Fruit fly (Drosophila melanogaster) whole organism, embryonic: Measurements from ENCODE around the gene CG32147.
A peak's percentile ranks its signal among the peaks of the same experiment; 100 is the strongest.

Experiments used
- Ada2b ChIP-seq: fragments of 200-800 bp; sonication (Bioruptor generic); IDR thresholded peaks from 2 replicates; pipeline ENCODE4 v1.3.6; 2022; ENCODE audit warnings: missing biosample characterization, missing genetic modification characterization
- CG12071 ChIP-seq: fragments of 200-800 bp; sonication (Bioruptor generic); optimal IDR thresholded peaks from 3 replicates; lab custom pipeline; 2018; ENCODE audit warnings: missing biosample characterization, mild to moderate bottlenecking, missing genetic modification characterization
- CG12219 ChIP-seq: fragments of 200-800 bp; sonication (Bioruptor generic); optimal IDR thresholded peaks from 3 replicates; lab custom pipeline; 2018; ENCODE audit warnings: missing biosample characterization, mild to moderate bottlenecking, missing genetic modification characterization
- CG14014 ChIP-seq: fragments of 200-800 bp; sonication (Bioruptor generic); IDR thresholded peaks from 2 replicates; pipeline ENCODE4 v1.3.6; 2022; ENCODE audit warnings: missing biosample characterization, missing genetic modification characterization
- CG14710 ChIP-seq: fragments of 200-800 bp; sonication (Bioruptor generic); optimal IDR thresholded peaks from 3 replicates; lab custom pipeline; 2019; ENCODE audit warnings: missing biosample characterization, mild to moderate bottlenecking, missing genetic modification characterization, moderate library complexity
- CG15073 ChIP-seq: fragments of 200-800 bp; sonication (Bioruptor generic); optimal IDR thresholded peaks from 2 replicates; lab custom pipeline; 2016; ENCODE audit warnings: missing biosample characterization, missing genetic modification characterization
- CG17612 ChIP-seq: fragments of 200-800 bp; sonication (Bioruptor generic); IDR thresholded peaks from 2 replicates; pipeline ENCODE4 v1.3.6; 2022; ENCODE audit warnings: missing biosample characterization, missing genetic modification characterization
- CG30431 ChIP-seq: fragments of 200-800 bp; sonication (Bioruptor generic); optimal IDR thresholded peaks from 2 replicates; lab custom pipeline; 2017; ENCODE audit warnings: missing biosample characterization, missing genetic modification characterization
- CG4328 ChIP-seq: fragments of 200-800 bp; sonication (Bioruptor generic); optimal IDR thresholded peaks from 3 replicates; lab custom pipeline; 2017; ENCODE audit warnings: missing biosample characterization, missing genetic modification reagents, missing genetic modification characterization
- CG7839 ChIP-seq: fragments of 200-800 bp; sonication (Bioruptor generic); optimal IDR thresholded peaks from 3 replicates; lab custom pipeline; 2018; ENCODE audit warnings: missing biosample characterization, mild to moderate bottlenecking, missing genetic modification characterization, moderate library complexity
- CG8359 ChIP-seq: fragments of 200-800 bp; sonication (Bioruptor generic); optimal IDR thresholded peaks from 2 replicates; lab custom pipeline; 2017; ENCODE audit warnings: missing biosample characterization, mild to moderate bottlenecking, missing genetic modification characterization, borderline replicate concordance
- CG8944 ChIP-seq: fragments of 200-800 bp; sonication (Bioruptor generic); optimal IDR thresholded peaks from 3 replicates; lab custom pipeline; 2016; ENCODE audit warnings: missing biosample characterization, missing genetic modification characterization
- CG9609 ChIP-seq: fragments of 200-800 bp; sonication (Bioruptor generic); optimal IDR thresholded peaks from 3 replicates; lab custom pipeline; 2016; ENCODE audit warnings: missing biosample characterization, missing genetic modification characterization
- Chrac-16 ChIP-seq: fragments of 200-800 bp; sonication (Bioruptor generic); optimal IDR thresholded peaks from 3 replicates; lab custom pipeline; 2016; ENCODE audit warnings: missing biosample characterization, missing genetic modification characterization
- CoRest ChIP-seq: fragments of 200-800 bp; sonication (Bioruptor generic); optimal IDR thresholded peaks from 3 replicates; lab custom pipeline; 2018; ENCODE audit warnings: missing biosample characterization, mild to moderate bottlenecking, missing genetic modification characterization, moderate library complexity
- Dad ChIP-seq: fragments of 200-800 bp; sonication (Bioruptor generic); optimal IDR thresholded peaks from 3 replicates; lab custom pipeline; 2016; ENCODE audit warnings: missing biosample characterization, missing genetic modification characterization
- Doc3 ChIP-seq: fragments of 200-800 bp; sonication (Bioruptor generic); IDR thresholded peaks from 3 replicates; pipeline ENCODE4 v1.3.6; 2022; ENCODE audit warnings: missing biosample characterization, missing genetic modification characterization; ENCODE audit not compliant: partially characterized antibody
- MTF-1 ChIP-seq: fragments of 200-800 bp; sonication (Bioruptor generic); optimal IDR thresholded peaks from 2 replicates; lab custom pipeline; 2018; ENCODE audit warnings: missing biosample characterization, mild to moderate bottlenecking, missing genetic modification characterization, borderline replicate concordance
- Med ChIP-seq: fragments of 200-800 bp; sonication (Bioruptor generic); peaks from one replicate; lab custom pipeline; 2016; ENCODE audit warnings: missing biosample characterization, missing genetic modification characterization, mild to moderate bottlenecking, inconsistent platforms, moderate library complexity
- Nf-YC ChIP-seq: fragments of 200-800 bp; optimal IDR thresholded peaks from 3 replicates; lab custom pipeline; 2019; ENCODE audit warnings: missing biosample characterization, mild to moderate bottlenecking, missing genetic modification characterization, moderate library complexity
- Opbp ChIP-seq: fragments of 200-800 bp; sonication (Bioruptor generic); IDR thresholded peaks from 3 replicates; pipeline ENCODE4 v1.3.6; 2022; ENCODE audit warnings: missing biosample characterization, missing genetic modification characterization; ENCODE audit not compliant: partially characterized antibody
- Pdp1 ChIP-seq, 2 experiments: fragments of 200-800 bp; sonication (Bioruptor generic); optimal IDR thresholded peaks; 3 replicates each; lab custom pipeline; 2016; ENCODE audit warnings: missing biosample characterization in 2 of 2, missing genetic modification characterization in 2 of 2, mild to moderate bottlenecking in 1 of 2, moderate library complexity in 1 of 2
- Sox102F ChIP-seq: fragments of 200-800 bp; sonication (Bioruptor generic); optimal IDR thresholded peaks from 2 replicates; lab custom pipeline; 2018; ENCODE audit warnings: missing biosample characterization, mild to moderate bottlenecking, missing genetic modification characterization, moderate library complexity
- Usf ChIP-seq: fragments of 200-800 bp; sonication (Bioruptor generic); optimal IDR thresholded peaks from 2 replicates; lab custom pipeline; 2017; ENCODE audit warnings: missing genotype, missing biosample characterization, missing genetic modification characterization
- abd-A ChIP-seq: fragments of 200-800 bp; sonication (Bioruptor generic); optimal IDR thresholded peaks from 3 replicates; lab custom pipeline; 2019; ENCODE audit warnings: missing biosample characterization, mild to moderate bottlenecking, missing genetic modification characterization, moderate library complexity
- ash1 ChIP-seq: fragments of 200-800 bp; sonication (Bioruptor generic); optimal IDR thresholded peaks from 2 replicates; lab custom pipeline; 2018; ENCODE audit warnings: missing biosample characterization, mild to moderate bottlenecking, missing genetic modification characterization
- bcd ChIP-seq: fragments of 200-800 bp; sonication (Bioruptor generic); optimal IDR thresholded peaks from 2 replicates; lab custom pipeline; 2017; ENCODE audit warnings: missing biosample characterization, mild to moderate bottlenecking, missing genetic modification characterization
- dm ChIP-seq: fragments of 200-800 bp; sonication (Bioruptor generic); optimal IDR thresholded peaks from 3 replicates; lab custom pipeline; 2016; ENCODE audit warnings: missing biosample characterization, missing genetic modification characterization
- dysf ChIP-seq: fragments of 200-800 bp; sonication (Bioruptor generic); IDR thresholded peaks from 3 replicates; pipeline ENCODE4 v1.3.6; 2022; ENCODE audit warnings: missing biosample characterization, missing genetic modification characterization
- fd64A ChIP-seq: fragments of 200-800 bp; sonication (Bioruptor generic); optimal IDR thresholded peaks from 3 replicates; lab custom pipeline; 2018; ENCODE audit warnings: missing biosample characterization, mild to moderate bottlenecking, missing genetic modification characterization
- ftz-f1 ChIP-seq: fragments of 200-800 bp; sonication (Bioruptor generic); optimal IDR thresholded peaks from 2 replicates; lab custom pipeline; 2016; ENCODE audit warnings: missing biosample characterization, missing genetic modification characterization
- fu2 ChIP-seq: fragments of 200-800 bp; sonication (Bioruptor generic); optimal IDR thresholded peaks from 2 replicates; lab custom pipeline; 2016; ENCODE audit warnings: missing biosample characterization, missing genetic modification characterization
- maf-S ChIP-seq: fragments of 200-800 bp; sonication (Bioruptor generic); optimal IDR thresholded peaks from 2 replicates; lab custom pipeline; 2016; ENCODE audit warnings: missing biosample characterization, missing genetic modification characterization
- sc ChIP-seq, 3 experiments: fragments of >200 bp in 2 of 3; fragments of 200-800 bp in 1 of 3; sonication (Bioruptor generic) in 1 of 3; optimal IDR thresholded peaks; 2 replicates in 2 of 3; 3 replicates in 1 of 3; lab custom pipeline; 2017; ENCODE audit warnings: mild to moderate bottlenecking in 1 of 3, missing biosample characterization in 1 of 3, missing genetic modification characterization in 1 of 3, missing genetic modification reagents in 1 of 3
- sens-2 ChIP-seq: fragments of 200-800 bp; sonication (Bioruptor generic); IDR thresholded peaks from 2 replicates; pipeline ENCODE4 v1.3.6; 2022; ENCODE audit warnings: missing biosample characterization, missing genetic modification characterization
- seq ChIP-seq: fragments of 200-800 bp; sonication (Bioruptor generic); IDR thresholded peaks from 2 replicates; pipeline ENCODE4 v1.3.6; 2022; ENCODE audit warnings: missing biosample characterization, missing genetic modification characterization
- sug ChIP-seq: fragments of 200-800 bp; optimal IDR thresholded peaks from 2 replicates; lab custom pipeline; 2019; ENCODE audit warnings: missing biosample characterization, mild to moderate bottlenecking, missing genetic modification characterization, moderate library complexity
- tll ChIP-seq, 2 experiments: fragments of 200-800 bp in 1 of 2; fragments of >200 bp in 1 of 2; sonication (Bioruptor generic) in 1 of 2; optimal IDR thresholded peaks; 2 replicates each; lab custom pipeline; 2017 to 2019; ENCODE audit warnings: missing biosample characterization in 2 of 2, missing genetic modification characterization in 2 of 2, mild to moderate bottlenecking in 1 of 2, moderate library complexity in 1 of 2
- tup ChIP-seq: fragments of 200-800 bp; sonication (Bioruptor generic); optimal IDR thresholded peaks from 2 replicates; lab custom pipeline; 2016; ENCODE audit warnings: missing biosample characterization, mild to moderate bottlenecking, missing genetic modification characterization, moderate library complexity
- tx ChIP-seq: fragments of 200-800 bp; sonication (Bioruptor generic); optimal IDR thresholded peaks from 2 replicates; lab custom pipeline; 2016; ENCODE audit warnings: missing biosample characterization, missing genetic modification characterization
- unc-4 ChIP-seq: fragments of 200-800 bp; sonication (Bioruptor generic); IDR thresholded peaks from 2 replicates; pipeline ENCODE4 v1.3.6; 2022; ENCODE audit warnings: missing biosample characterization, missing genetic modification characterization; ENCODE audit not compliant: partially characterized antibody
- unpg ChIP-seq: fragments of 200-800 bp; sonication (Bioruptor generic); optimal IDR thresholded peaks from 3 replicates; lab custom pipeline; 2018; ENCODE audit warnings: missing biosample characterization, mild to moderate bottlenecking, missing genetic modification characterization, moderate library complexity
- zf30C ChIP-seq: fragments of 200-800 bp; sonication (Bioruptor generic); optimal IDR thresholded peaks from 3 replicates; lab custom pipeline; 2018; ENCODE audit warnings: missing biosample characterization, mild to moderate bottlenecking, missing genetic modification characterization

Gene CG32147

DNA sequence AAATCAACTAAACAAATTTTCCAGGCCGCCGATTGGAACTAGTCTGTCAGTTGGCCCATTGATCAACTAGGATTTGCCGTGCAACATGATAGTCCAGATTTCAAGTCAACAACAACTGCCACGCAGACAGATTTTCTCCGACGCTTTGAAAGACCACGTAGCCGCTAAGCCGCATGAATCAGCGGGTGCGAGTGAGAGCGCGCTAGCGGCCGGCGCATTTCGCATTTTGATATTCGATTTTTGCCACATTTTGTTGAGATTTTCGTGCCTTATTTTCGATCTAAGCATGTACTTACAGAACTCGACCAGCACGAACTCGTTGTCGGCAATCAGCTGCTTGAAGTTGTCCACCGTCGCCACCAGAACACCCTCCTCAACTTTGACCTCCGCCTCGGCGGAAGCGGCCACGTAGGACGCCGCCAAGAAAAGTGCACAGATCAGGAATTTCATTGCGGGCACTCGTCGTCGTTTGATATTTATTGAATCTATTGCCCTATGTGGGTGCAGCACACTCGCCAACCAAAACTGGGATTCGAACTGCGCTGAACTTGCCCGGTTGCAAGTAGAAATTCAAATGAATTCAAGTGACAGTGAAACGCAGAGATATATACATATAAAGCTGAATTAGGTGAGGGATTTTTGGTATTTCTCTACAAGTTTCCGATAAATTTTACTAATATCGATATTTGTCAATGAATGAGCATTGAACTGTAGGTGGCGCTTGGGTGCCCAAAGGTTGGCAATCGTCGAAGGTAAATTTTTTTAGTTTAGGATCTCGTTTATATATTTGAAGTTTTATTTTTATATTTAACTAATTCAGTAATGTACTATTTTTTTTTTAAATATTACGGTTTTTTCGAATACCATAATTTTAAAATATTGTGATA is 1.6 kb downstream of the CG32147 start, which contains the start of gene Pdi (continued):
- TF ChIP-seq maf-S (GFP tag; lab: Kevin White, UChicago) = peak; percentile 9
- TF ChIP-seq Opbp (GFP tag; lab: Robert Waterston, UW) = peak; percentile 75; the same call in 2 of the 3 replicates
- TF ChIP-seq Sox102F (GFP tag; lab: Kevin White, UChicago) = no peak

DNA sequence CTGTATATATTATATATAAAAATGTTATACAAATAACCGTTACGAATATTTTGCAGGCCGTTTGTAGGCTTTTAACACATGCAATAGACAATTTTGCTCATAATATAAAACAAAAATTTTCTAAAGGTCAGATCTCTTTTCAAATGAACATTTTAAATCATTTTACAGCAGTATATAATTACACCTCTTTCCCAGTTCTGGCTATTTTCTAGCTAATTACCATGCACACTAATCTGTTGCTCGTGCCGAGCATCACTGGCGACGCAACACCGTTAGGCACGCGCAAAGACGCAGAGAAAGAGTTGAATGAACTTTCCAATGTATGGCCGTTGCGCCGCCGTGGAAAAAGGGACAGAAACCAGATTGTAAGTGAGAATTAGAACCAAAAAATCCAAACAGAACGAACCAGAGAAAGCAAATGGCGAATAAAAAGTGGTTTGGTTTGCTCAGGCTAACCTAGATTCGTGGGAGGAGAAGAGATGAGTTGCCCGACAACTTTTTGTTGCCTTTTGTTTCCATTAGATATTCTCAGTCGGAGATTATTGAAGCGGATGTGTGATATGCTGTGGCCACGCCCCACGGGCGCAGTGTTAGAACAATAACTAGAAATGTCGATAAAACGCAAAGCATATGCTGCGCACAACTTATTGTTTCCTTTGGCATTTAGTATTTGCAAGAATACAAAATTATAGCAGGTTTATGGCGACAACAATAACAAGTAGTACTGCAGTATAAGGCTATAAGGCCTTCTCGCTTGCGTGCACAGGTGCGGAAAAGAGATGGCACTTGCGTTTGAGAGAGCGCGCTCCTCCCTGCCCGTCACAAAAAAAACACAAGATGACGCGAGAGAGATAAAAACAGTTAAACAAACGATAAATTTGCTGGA is 2.5 kb downstream of the CG32147 start:
- TF ChIP-seq Ada2b (GFP tag; lab: Robert Waterston, UW) (no peak), tup (GFP tag; lab: Kevin White, UChicago) (no peak), Pdp1 (GFP tag; optimal IDR thresholded peaks at IDR 0.05; lab: Kevin White, UChicago) (peak in 1 of 2 experiments; percentile 29), CoRest (tag; lab: Kevin White, UChicago) (peak; percentile 51), unpg (GFP tag; lab: Kevin White, UChicago) (peak; percentile 16), CG12071 (no peak), dysf (GFP tag; lab: Robert Waterston, UW) (peak; percentile 14; the same call in 1 of the 3 replicates), CG14710 (tag; lab: Kevin White, UChicago) (peak; percentile 29), tx (GFP tag; lab: Kevin White, UChicago) (no peak), CG4328 (GFP tag; lab: Kevin White, UChicago) (no peak), tll (GFP tag; optimal IDR thresholded peaks at IDR 0.05; lab: Kevin White, UChicago) (no peak), zf30C (GFP tag; lab: Kevin White, UChicago) (no peak), Dad (GFP tag; lab: Kevin White, UChicago) (no peak), MTF-1 (no peak), unc-4 (GFP tag; lab: Robert Waterston, UW) (no peak), CG8359 (GFP tag; lab: Kevin White, UChicago) (no peak), sens-2 (GFP tag; lab: Robert Waterston, UW) (no peak), CG14014 (0 out of 2 replicates have a peak, but pooled peaks have one; percentile 24), fu2 (GFP tag; lab: Kevin White, UChicago) (no peak), ash1 (no peak), CG8944 (GFP tag; lab: Kevin White, UChicago) (no peak), CG9609 (no peak), Chrac-16 (GFP tag; lab: Kevin White, UChicago) (peak; percentile 24), CG17612 (GFP tag; lab: Robert Waterston, UW) (no peak), Usf (GFP tag; lab: Kevin White, UChicago) (no peak), seq (no peak), Nf-YC (tag; lab: Kevin White, UChicago) (peak; percentile 20), CG30431 (GFP tag; lab: Kevin White, UChicago) (no peak), fd64A (GFP tag; lab: Kevin White, UChicago) (no peak), Doc3 (GFP tag; lab: Robert Waterston, UW) (0 out of 3 replicates have a peak, but pooled peaks have one; percentile 13), Med (GFP tag; lab: Kevin White, UChicago) (peak; percentile 53), dm (GFP tag; lab: Kevin White, UChicago) (no peak), CG15073 (GFP tag; lab: Kevin White, UChicago) (no peak), sc (optimal IDR thresholded peaks at IDR 0.05; lab: Kevin White, UChicago) (no peak), sc (GFP tag; optimal IDR thresholded peaks at IDR 0.05; lab: Kevin White, UChicago) (no peak), bcd (GFP tag; lab: Kevin White, UChicago) (no peak), CG12219 (GFP tag; lab: Kevin White, UChicago) (no peak), CG7839 (peak; percentile 14), abd-A (tag; lab: Kevin White, UChicago) (peak; percentile 25), sug (tag; lab: Kevin White, UChicago) (no peak), ftz-f1 (GFP tag; lab: Kevin White, UChicago) (no peak)
